Fruit fly (Drosophila melanogaster): ENCODE results near the gene mRpS18C.

DNA sequence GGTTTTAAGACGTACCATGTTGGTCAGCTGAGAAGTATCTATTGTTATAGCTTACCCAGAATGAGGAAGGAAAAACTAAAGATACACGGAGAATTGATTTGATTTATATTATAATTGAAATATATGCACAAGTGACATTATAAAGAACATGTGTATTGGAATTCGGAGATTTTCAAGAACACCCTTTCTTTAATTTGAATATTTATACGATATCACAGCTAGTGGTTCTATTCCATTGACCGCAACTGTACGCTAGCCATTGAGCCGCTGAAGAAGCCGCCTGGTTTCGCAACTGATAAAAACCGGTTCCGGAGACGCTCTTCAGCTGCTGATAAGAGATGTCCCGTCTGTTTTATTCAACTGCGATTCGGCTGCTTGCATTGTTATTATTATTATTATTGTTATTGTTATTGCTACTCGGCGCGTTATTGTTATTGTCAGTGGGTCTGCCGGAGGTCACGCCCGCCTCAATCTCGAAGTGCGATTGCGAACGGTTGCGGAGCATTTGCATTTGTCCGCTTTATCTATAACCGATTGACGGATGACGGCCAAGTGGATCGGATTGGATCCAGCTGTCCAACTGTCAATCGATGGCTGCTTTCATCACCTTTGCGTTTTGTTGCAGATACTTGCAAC lies 38.0 kb downstream of the mRpS18C start:
- TF ChIP-seq CG8478 (optimal IDR thresholded peaks at IDR 0.05) = no peak
- TF ChIP-seq CTCF (optimal IDR thresholded peaks at IDR 0.05) = no peak

Measured in S2 (cell line).